Fruit fly (Drosophila melanogaster) whole organism, embryonic: ENCODE data around the gene Atg14.

Experiments used
- Atf3 ChIP-seq: fragments of 200-800 bp; sonication (Bioruptor generic); optimal IDR thresholded peaks from 3 replicates; lab custom pipeline; 2016; ENCODE audit warnings: missing biosample characterization, missing genetic modification characterization
- CG12219 ChIP-seq: fragments of 200-800 bp; sonication (Bioruptor generic); optimal IDR thresholded peaks from 3 replicates; lab custom pipeline; 2018; ENCODE audit warnings: missing biosample characterization, mild to moderate bottlenecking, missing genetic modification characterization
- CG12236 ChIP-seq: fragments of 200-800 bp; sonication (Bioruptor generic); optimal IDR thresholded peaks from 2 replicates; lab custom pipeline; 2016; ENCODE audit warnings: missing biosample characterization, missing genetic modification characterization
- CG12942 ChIP-seq: fragments of 200-800 bp; sonication (Bioruptor generic); optimal IDR thresholded peaks from 3 replicates; lab custom pipeline; 2016; ENCODE audit warnings: missing biosample characterization, missing genetic modification characterization
- CG14860 ChIP-seq: fragments of 200-800 bp; sonication (Bioruptor generic); IDR thresholded peaks from 3 replicates; pipeline ENCODE4 v1.3.6; 2022; ENCODE audit warnings: missing biosample characterization, missing genetic modification characterization; ENCODE audit not compliant: partially characterized antibody
- CG15514 ChIP-seq: fragments of 200-800 bp; sonication (Bioruptor generic); optimal IDR thresholded peaks from 3 replicates; lab custom pipeline; 2017; ENCODE audit warnings: missing biosample characterization, missing genetic modification characterization, mild to moderate bottlenecking, moderate library complexity, missing genetic modification reagents
- CG17912 ChIP-seq: fragments of 200-800 bp; sonication (Bioruptor generic); optimal IDR thresholded peaks from 2 replicates; lab custom pipeline; 2018; ENCODE audit warnings: missing biosample characterization, mild to moderate bottlenecking, missing genetic modification characterization
- CG18619 ChIP-seq: fragments of 200-800 bp; sonication (Bioruptor generic); optimal IDR thresholded peaks from 3 replicates; lab custom pipeline; 2017; ENCODE audit warnings: missing biosample characterization, mild to moderate bottlenecking, missing genetic modification characterization
- CG18764 ChIP-seq: fragments of 200-800 bp; sonication (Bioruptor generic); optimal IDR thresholded peaks from 3 replicates; lab custom pipeline; 2016; ENCODE audit warnings: missing biosample characterization, missing genetic modification characterization
- CG2889 ChIP-seq: fragments of 200-800 bp; sonication (Bioruptor generic); IDR thresholded peaks from 3 replicates; pipeline ENCODE4 v1.3.6; 2022; ENCODE audit warnings: missing biosample characterization, missing genetic modification characterization
- CG3281 ChIP-seq: fragments of 200-800 bp; sonication (Bioruptor generic); optimal IDR thresholded peaks from 3 replicates; lab custom pipeline; 2017; ENCODE audit warnings: missing biosample characterization, mild to moderate bottlenecking, missing genetic modification characterization
- CG34224 ChIP-seq: fragments of 200-800 bp; sonication (Bioruptor generic); IDR thresholded peaks from 3 replicates; pipeline ENCODE4 v1.3.6; 2022; ENCODE audit warnings: missing biosample characterization, missing genetic modification characterization; ENCODE audit not compliant: partially characterized antibody
- CG4730 ChIP-seq: fragments of 200-800 bp; sonication (Bioruptor generic); IDR thresholded peaks from 2 replicates; pipeline ENCODE4 v1.3.6; 2022; ENCODE audit warnings: missing biosample characterization, missing genetic modification characterization
- CG5245 ChIP-seq: fragments of 200-800 bp; sonication (Bioruptor generic); optimal IDR thresholded peaks from 3 replicates; lab custom pipeline; 2016; ENCODE audit warnings: missing biosample characterization, missing genetic modification characterization
- CG7271 ChIP-seq: fragments of 200-800 bp; sonication (Bioruptor generic); optimal IDR thresholded peaks from 2 replicates; lab custom pipeline; 2018; ENCODE audit warnings: missing biosample characterization, mild to moderate bottlenecking, missing genetic modification characterization, moderate library complexity
- CG7963 ChIP-seq: fragments of 200-800 bp; sonication (Bioruptor generic); IDR thresholded peaks from 3 replicates; pipeline ENCODE4 v1.3.6; 2022; ENCODE audit warnings: missing biosample characterization, missing genetic modification characterization; ENCODE audit not compliant: partially characterized antibody
- CG8089 ChIP-seq: fragments of 200-800 bp; sonication (Bioruptor generic); optimal IDR thresholded peaks from 3 replicates; lab custom pipeline; 2016; ENCODE audit warnings: missing biosample characterization, missing genetic modification characterization
- CG8290 ChIP-seq, 3 experiments: fragments of 200-800 bp; sonication (Bioruptor generic); optimal IDR thresholded peaks; 2 replicates each; lab custom pipeline; 2016 to 2019; ENCODE audit warnings: missing biosample characterization in 3 of 3, missing genetic modification characterization in 3 of 3, mild to moderate bottlenecking in 2 of 3, moderate library complexity in 1 of 3
- Dp ChIP-seq: fragments of 200-800 bp; sonication (Bioruptor generic); optimal IDR thresholded peaks from 2 replicates; lab custom pipeline; 2018; ENCODE audit warnings: missing biosample characterization, mild to moderate bottlenecking, missing genetic modification characterization, moderate library complexity
- Drgx ChIP-seq: fragments of 200-800 bp; sonication (Bioruptor generic); IDR thresholded peaks from 2 replicates; pipeline ENCODE4 v1.3.6; 2022; ENCODE audit warnings: missing biosample characterization, missing genetic modification characterization
- Ets97D ChIP-seq: fragments of 200-800 bp; sonication (Bioruptor generic); optimal IDR thresholded peaks from 3 replicates; lab custom pipeline; 2016; ENCODE audit warnings: missing biosample characterization, missing genetic modification characterization
- HLH54F ChIP-seq: fragments of 200-800 bp; sonication (Bioruptor generic); optimal IDR thresholded peaks from 3 replicates; lab custom pipeline; 2016; ENCODE audit warnings: missing biosample characterization, missing genetic modification characterization
- HmgD ChIP-seq: fragments of 200-800 bp; sonication (Bioruptor generic); optimal IDR thresholded peaks from 3 replicates; lab custom pipeline; 2016; ENCODE audit warnings: missing biosample characterization, missing genetic modification characterization
- Hmx ChIP-seq: fragments of 200-800 bp; sonication (Bioruptor generic); optimal IDR thresholded peaks from 2 replicates; lab custom pipeline; 2016; ENCODE audit warnings: missing biosample characterization, missing genetic modification characterization
- Opbp ChIP-seq: fragments of 200-800 bp; sonication (Bioruptor generic); IDR thresholded peaks from 3 replicates; pipeline ENCODE4 v1.3.6; 2022; ENCODE audit warnings: missing biosample characterization, missing genetic modification characterization; ENCODE audit not compliant: partially characterized antibody
- Ravus ChIP-seq: fragments of 200-800 bp; sonication (Bioruptor generic); IDR thresholded peaks from 2 replicates; pipeline ENCODE4 v1.3.6; 2022; ENCODE audit warnings: missing biosample characterization, missing genetic modification characterization
- Side ChIP-seq: fragments of 200-800 bp; sonication (Bioruptor generic); optimal IDR thresholded peaks from 2 replicates; lab custom pipeline; 2016; ENCODE audit warnings: missing biosample characterization, missing genetic modification characterization
- Spps ChIP-seq: fragments of 200-800 bp; sonication (Bioruptor generic); optimal IDR thresholded peaks from 2 replicates; lab custom pipeline; 2018; ENCODE audit warnings: missing biosample characterization, mild to moderate bottlenecking, missing genetic modification characterization
- amos ChIP-seq: fragments of 200-800 bp; sonication (Bioruptor generic); IDR thresholded peaks from 2 replicates; pipeline ENCODE4 v1.3.6; 2022; ENCODE audit warnings: missing biosample characterization, missing genetic modification characterization; ENCODE audit not compliant: partially characterized antibody
- ap ChIP-seq: fragments of 200-800 bp; sonication (Bioruptor generic); IDR thresholded peaks from 2 replicates; pipeline ENCODE4 v1.3.6; 2022; ENCODE audit warnings: missing biosample characterization, missing genetic modification characterization
- chinmo ChIP-seq: fragments of 200-800 bp; sonication (Bioruptor generic); IDR thresholded peaks from 4 replicates; pipeline ENCODE4 v1.3.6; 2022; ENCODE audit warnings: missing biosample characterization, missing genetic modification characterization; ENCODE audit not compliant: partially characterized antibody
- dimm ChIP-seq: fragments of 200-800 bp; sonication (Bioruptor generic); IDR thresholded peaks from 2 replicates; pipeline ENCODE4 v1.3.6; 2022; ENCODE audit warnings: missing biosample characterization, missing genetic modification characterization
- emc ChIP-seq: fragments of 200-800 bp; sonication (Bioruptor generic); optimal IDR thresholded peaks from 2 replicates; lab custom pipeline; 2016; ENCODE audit warnings: missing biosample characterization, missing genetic modification characterization
- ftz-f1 ChIP-seq: fragments of 200-800 bp; sonication (Bioruptor generic); optimal IDR thresholded peaks from 2 replicates; lab custom pipeline; 2016; ENCODE audit warnings: missing biosample characterization, missing genetic modification characterization
- gcm2 ChIP-seq: fragments of 200-800 bp; sonication (Bioruptor generic); optimal IDR thresholded peaks from 2 replicates; lab custom pipeline; 2016; ENCODE audit warnings: missing biosample characterization, missing genetic modification characterization
- gt ChIP-seq: fragments of 200-800 bp; sonication (Bioruptor generic); IDR thresholded peaks from 2 replicates; pipeline ENCODE4 v1.3.6; 2022; ENCODE audit warnings: missing biosample characterization, missing genetic modification characterization
- lov ChIP-seq, 2 experiments: fragments of 200-800 bp in 1 of 2; fragments of >200 bp in 1 of 2; sonication (Bioruptor generic) in 1 of 2; IDR thresholded peaks in 1 of 2; optimal IDR thresholded peaks in 1 of 2; 2 replicates in 1 of 2; 3 replicates in 1 of 2; pipeline versions ENCODE4 v1.3.6 to Lab custom; 2017 to 2022; ENCODE audit warnings: missing biosample characterization in 1 of 2, missing genetic modification characterization in 1 of 2
- odd ChIP-seq: fragments of 200-800 bp; sonication (Bioruptor generic); optimal IDR thresholded peaks from 2 replicates; lab custom pipeline; 2017; ENCODE audit warnings: missing biosample characterization, mild to moderate bottlenecking, missing genetic modification characterization
- peb ChIP-seq: fragments of 200-800 bp; sonication (Bioruptor generic); IDR thresholded peaks from 2 replicates; pipeline ENCODE4 v1.3.6; 2022; ENCODE audit warnings: missing biosample characterization, missing genetic modification characterization
- repo ChIP-seq: fragments of 200-800 bp; sonication (Bioruptor generic); optimal IDR thresholded peaks from 2 replicates; lab custom pipeline; 2016; ENCODE audit warnings: missing biosample characterization, missing genetic modification characterization
- sens-2 ChIP-seq: fragments of 200-800 bp; sonication (Bioruptor generic); IDR thresholded peaks from 2 replicates; pipeline ENCODE4 v1.3.6; 2022; ENCODE audit warnings: missing biosample characterization, missing genetic modification characterization
- tap ChIP-seq: fragments of 200-800 bp; optimal IDR thresholded peaks from 3 replicates; lab custom pipeline; 2019; ENCODE audit warnings: missing biosample characterization, mild to moderate bottlenecking, missing genetic modification characterization, moderate library complexity
- tin ChIP-seq: fragments of 200-800 bp; sonication (Bioruptor generic); optimal IDR thresholded peaks from 3 replicates; lab custom pipeline; 2016; ENCODE audit warnings: missing biosample characterization, missing genetic modification characterization
- tna ChIP-seq: fragments of 200-800 bp; sonication (Bioruptor generic); IDR thresholded peaks from 2 replicates; pipeline ENCODE4 v1.3.6; 2022; ENCODE audit warnings: missing biosample characterization, missing genetic modification characterization; ENCODE audit not compliant: partially characterized antibody
- twi ChIP-seq: fragments of 200-800 bp; optimal IDR thresholded peaks from 2 replicates; lab custom pipeline; 2019; ENCODE audit warnings: missing biosample characterization, mild to moderate bottlenecking, missing genetic modification characterization, moderate library complexity
- wor ChIP-seq: fragments of 200-800 bp; sonication (Bioruptor generic); IDR thresholded peaks from 2 replicates; pipeline ENCODE4 v1.3.6; 2022; ENCODE audit warnings: missing biosample characterization, missing genetic modification characterization
- zen ChIP-seq: fragments of 200-800 bp; sonication (Bioruptor generic); optimal IDR thresholded peaks from 3 replicates; lab custom pipeline; 2018; ENCODE audit warnings: missing biosample characterization, mild to moderate bottlenecking, missing genetic modification characterization, moderate library complexity

Atg14 gene

dm6 chr3R:29122817-29123611 is 6.8 kb downstream of the Atg14 start, which contains the start of the genes yem and Ctl2 (continued):
- no peak for TF ChIP-seq ap (GFP tag; lab: Robert Waterston, UW)
- peak; percentile 60 for TF ChIP-seq CG5245 (GFP tag; lab: Kevin White, UChicago)
- TF ChIP-seq tap = peak; percentile 3
- peak; percentile 84 for TF ChIP-seq tin (GFP tag; lab: Kevin White, UChicago)
- no peak for TF ChIP-seq Spps (tag; lab: Kevin White, UChicago)
- no peak for TF ChIP-seq dimm
- TF ChIP-seq Side (GFP tag; lab: Kevin White, UChicago) = peak; percentile 77
- peak; percentile 63 for TF ChIP-seq CG8089 (GFP tag; lab: Kevin White, UChicago)
- peak; percentile 82 for TF ChIP-seq Atf3 (GFP tag; lab: Kevin White, UChicago)
- TF ChIP-seq CG8290 (GFP tag; optimal IDR thresholded peaks at IDR 0.05; lab: Kevin White, UChicago) = peak; percentile 85
- TF ChIP-seq CG8290 (tag; optimal IDR thresholded peaks at IDR 0.05; lab: Kevin White, UChicago) = peak; percentile 68 to 90
- peak; percentile 35; the same call in 2 of the 3 replicates for TF ChIP-seq Opbp
- TF ChIP-seq emc (GFP tag; lab: Kevin White, UChicago) = peak; percentile 55
- peak; percentile 22; the same call in 1 of the 2 replicates for TF ChIP-seq peb (GFP tag; lab: Robert Waterston, UW)
- no peak; the same call in 2 of the 3 replicates for TF ChIP-seq CG2889 (GFP tag; lab: Robert Waterston, UW)
- peak; percentile 44 for TF ChIP-seq Drgx (GFP tag; lab: Robert Waterston, UW)
- peak; percentile 46 for TF ChIP-seq gcm2 (GFP tag; lab: Kevin White, UChicago)
- no peak; the same call in 2 of the 3 replicates for TF ChIP-seq CG34224 (GFP tag; lab: Robert Waterston, UW)
- TF ChIP-seq sens-2 (GFP tag; lab: Robert Waterston, UW) = peak; percentile 61; the same call in 1 of the 2 replicates
- TF ChIP-seq CG14860 (GFP tag; lab: Robert Waterston, UW) = no peak
- TF ChIP-seq repo = peak; percentile 37
- TF ChIP-seq CG18764 = peak; percentile 43
- TF ChIP-seq CG7963 (GFP tag; lab: Robert Waterston, UW) = no peak
- TF ChIP-seq Ets97D = peak; percentile 81
- peak; percentile 46 for TF ChIP-seq CG12236 (GFP tag; lab: Kevin White, UChicago)
- TF ChIP-seq CG15514 = peak; percentile 38
- TF ChIP-seq CG17912 (GFP tag; lab: Kevin White, UChicago) = no peak
- peak; percentile 46 for TF ChIP-seq ftz-f1 (GFP tag; lab: Kevin White, UChicago)
- TF ChIP-seq odd (GFP tag; lab: Kevin White, UChicago) = no peak
- peak; percentile 11 for TF ChIP-seq Dp (GFP tag; lab: Kevin White, UChicago)
- TF ChIP-seq lov (optimal IDR thresholded peaks at IDR 0.05; lab: Kevin White, UChicago) = no peak
- peak; percentile 16; the same call in 1 of the 3 replicates for TF ChIP-seq lov (GFP tag; IDR thresholded peaks at IDR 0.05; lab: Robert Waterston, UW)
- peak; percentile 61 for TF ChIP-seq CG3281
- TF ChIP-seq HmgD (GFP tag; lab: Kevin White, UChicago) = peak; percentile 64
- no peak for TF ChIP-seq CG7271
- TF ChIP-seq wor (GFP tag; lab: Robert Waterston, UW) = peak; percentile 47; the same call in 1 of the 2 replicates
- peak; percentile 64 for TF ChIP-seq CG12942
- TF ChIP-seq zen (tag; lab: Kevin White, UChicago) = peak; percentile 40
- TF ChIP-seq Hmx (GFP tag; lab: Kevin White, UChicago) = no peak
- peak; percentile 50; the same call in 1 of the 2 replicates for TF ChIP-seq CG4730 (GFP tag; lab: Robert Waterston, UW)
- TF ChIP-seq gt (GFP tag; lab: Robert Waterston, UW) = no peak; the same call in 1 of the 2 replicates
- no peak for TF ChIP-seq Ravus
- TF ChIP-seq tna (GFP tag; lab: Robert Waterston, UW) = 0 out of 2 replicates have a peak, but pooled peaks have one; percentile 16
- peak; percentile 93 for TF ChIP-seq HLH54F (GFP tag; lab: Kevin White, UChicago)
- TF ChIP-seq chinmo (GFP tag; lab: Robert Waterston, UW) = peak; percentile 79; the same call in 1 of the 4 replicates
- peak; percentile 43 for TF ChIP-seq CG12219 (GFP tag; lab: Kevin White, UChicago)
- TF ChIP-seq amos = peak; percentile 40; the same call in 1 of the 2 replicates
- peak; percentile 58 for TF ChIP-seq twi (tag; lab: Kevin White, UChicago)
- peak; percentile 79 for TF ChIP-seq CG18619
